Fruit fly (Drosophila melanogaster): ENCODE data around the gene Ca-alpha1T.

DNA sequence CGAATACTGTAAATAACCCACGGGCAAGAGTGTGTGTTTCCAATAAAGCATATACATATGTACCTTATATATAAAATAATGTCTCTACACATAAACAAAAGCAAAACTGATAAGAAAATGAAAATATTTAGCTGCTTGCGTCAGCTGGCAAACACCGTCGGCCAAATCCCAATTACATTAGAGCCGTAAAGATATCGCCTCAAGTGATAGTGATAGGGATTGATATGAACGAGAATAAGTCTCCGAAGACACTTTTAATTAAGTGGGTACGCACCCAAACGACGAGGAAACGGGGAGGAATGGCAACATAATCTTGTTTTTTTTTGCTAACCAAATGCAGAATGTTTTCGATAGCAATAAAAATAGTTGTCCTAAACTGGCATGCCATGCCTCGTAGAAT is 127.8 kb downstream of the Ca-alpha1T start:
- TF ChIP-seq pdm3 (GFP tag; optimal IDR thresholded peaks at IDR 0.05) (no peak), Smox (GFP tag; optimal IDR thresholded peaks at IDR 0.05) (no peak), achi (GFP tag; optimal IDR thresholded peaks at IDR 0.05) (no peak), CG6854 (GFP tag; optimal IDR thresholded peaks at IDR 0.05) (no peak), ss (GFP tag; optimal IDR thresholded peaks at IDR 0.05) (no peak), CG16779 (tag; optimal IDR thresholded peaks at IDR 0.05) (no peak), Eip93F (GFP tag; optimal IDR thresholded peaks at IDR 0.05) (no peak)
